Worm (Caenorhabditis elegans): ENCODE data around the gene dpy-21.
A peak's percentile ranks its signal among the peaks of the same experiment; 100 is the strongest.

- TF ChIP-seq W03F9.2 (tag; optimal IDR thresholded peaks at IDR 0.05): peak; percentile 26
- TF ChIP-seq dao-5 (tag; optimal IDR thresholded peaks at IDR 0.05): no peak
Measured at ce11 chrV:17921423-17921822, 27.6 kb downstream of the dpy-21 start, which contains the start of gene E01B7.2.

All from whole organism, L4/young adult.